Worm (Caenorhabditis elegans) whole organism, late embryonic: Measurements from ENCODE around the gene inf-1.

ENCODE experiments used
- K02D7.2 ChIP-seq: sonication (generic microtip); optimal IDR thresholded peaks from 2 replicates; lab custom pipeline; 2017; ENCODE audit warnings: mild to moderate bottlenecking, missing genetic modification characterization, missing compliant biosample characterization
- ama-1 ChIP-seq: fragments of 150-350 bp; optimal IDR thresholded peaks from 2 replicates; lab custom pipeline; 2014
- ceh-2 ChIP-seq: sonication (generic microtip); optimal IDR thresholded peaks from 2 replicates; lab custom pipeline; 2016; ENCODE audit warnings: missing genotype, missing genetic modification characterization, missing compliant biosample characterization
- ceh-31 ChIP-seq: sonication (generic microtip); optimal IDR thresholded peaks from 2 replicates; lab custom pipeline; 2016; ENCODE audit warnings: missing genetic modification characterization, missing compliant biosample characterization
- ceh-45 ChIP-seq: fragments of 200-800 bp; sonication (Bioruptor generic); IDR thresholded peaks from 2 replicates; pipeline ENCODE4 v1.3.6; 2022; ENCODE audit warnings: missing genetic modification reagents, missing genetic modification characterization, missing compliant biosample characterization
- dve-1 ChIP-seq: sonication (generic microtip); optimal IDR thresholded peaks from 2 replicates; lab custom pipeline; 2017; ENCODE audit warnings: antibody characterized with exemption, mild to moderate bottlenecking, missing genetic modification characterization, missing compliant biosample characterization
- ets-4 ChIP-seq: sonication (generic microtip); optimal IDR thresholded peaks from 2 replicates; lab custom pipeline; 2016; ENCODE audit warnings: missing genetic modification characterization, missing compliant biosample characterization
- hlh-15 ChIP-seq: sonication (generic microtip); optimal IDR thresholded peaks from 2 replicates; lab custom pipeline; 2016; ENCODE audit warnings: missing genetic modification characterization, missing compliant biosample characterization
- hlh-30 ChIP-seq: sonication (generic microtip); optimal IDR thresholded peaks from 2 replicates; lab custom pipeline; 2017; ENCODE audit warnings: antibody characterized with exemption, missing genetic modification characterization, missing compliant biosample characterization; ENCODE audit not compliant: insufficient read depth
- nfya-1 ChIP-seq: sonication (generic microtip); optimal IDR thresholded peaks from 2 replicates; lab custom pipeline; 2017; ENCODE audit warnings: missing genetic modification characterization, mild to moderate bottlenecking, missing compliant biosample characterization, antibody characterized with exemption, moderate library complexity
- nhr-11 ChIP-seq: fragments of 150-350 bp; optimal IDR thresholded peaks from 2 replicates; lab custom pipeline; 2014; ENCODE audit warnings: missing biosample characterization, missing genetic modification characterization
- pqm-1 ChIP-seq: sonication (generic microtip); optimal IDR thresholded peaks from 2 replicates; lab custom pipeline; 2016; ENCODE audit warnings: missing genetic modification characterization, missing compliant biosample characterization
- sox-4 ChIP-seq: sonication (generic microtip); optimal IDR thresholded peaks from 2 replicates; lab custom pipeline; 2017; ENCODE audit warnings: mild to moderate bottlenecking, missing genetic modification characterization, inconsistent platforms, missing compliant biosample characterization
- tbx-2 ChIP-seq: sonication (generic microtip); optimal IDR thresholded peaks from 2 replicates; lab custom pipeline; 2016; ENCODE audit warnings: missing genetic modification characterization, missing compliant biosample characterization

DNA sequence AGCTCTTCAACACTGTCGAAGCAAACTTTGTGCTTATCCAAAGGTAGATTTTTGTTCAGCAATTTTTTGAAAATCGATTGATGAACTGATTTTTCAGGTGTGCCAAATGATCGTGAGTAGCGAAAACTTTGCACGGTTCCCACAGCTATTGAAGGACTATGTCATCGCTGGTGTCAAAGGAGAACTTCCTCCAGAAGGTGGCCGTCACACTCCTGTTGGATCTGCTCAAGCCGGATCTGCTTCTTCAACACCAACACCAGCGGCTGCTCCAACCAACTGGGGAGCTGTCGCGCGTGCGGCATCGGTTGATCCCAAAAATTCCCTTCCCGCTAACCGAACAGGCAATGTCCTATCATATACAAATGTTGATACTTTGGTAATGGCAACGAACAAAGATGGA lies 23.4 kb downstream of the inf-1 start:
- no peak for TF ChIP-seq hlh-30
- TF ChIP-seq pqm-1 (tag; lab: Kevin White, UChicago), result no peak
- no peak for TF ChIP-seq dve-1 (tag; lab: Kevin White, UChicago)
- TF ChIP-seq ceh-31 (tag; lab: Kevin White, UChicago), result no peak
- no peak for TF ChIP-seq nfya-1
- no peak for TF ChIP-seq ama-1 (lab: Kevin White, UChicago)
- no peak for TF ChIP-seq sox-4 (tag; lab: Kevin White, UChicago)
- no peak for TF ChIP-seq tbx-2 (tag; lab: Kevin White, UChicago)
- TF ChIP-seq nhr-11, result no peak
- no peak for TF ChIP-seq K02D7.2 (tag; lab: Kevin White, UChicago)
- TF ChIP-seq ets-4, result no peak
- no peak for TF ChIP-seq ceh-45
- TF ChIP-seq hlh-15 (tag; lab: Kevin White, UChicago), result no peak
- no peak for TF ChIP-seq ceh-2 (tag; lab: Kevin White, UChicago)
